Fruit fly (Drosophila melanogaster): ENCODE measurements around the gene Ptpmeg.

dm6 chr3L:338116-338515 is 10.2 kb downstream of the Ptpmeg start:
- TF ChIP-seq CG8478 (optimal IDR thresholded peaks at IDR 0.05) (no peak), CTCF (optimal IDR thresholded peaks at IDR 0.05) (no peak)

All from S2 (cell line).